Fruit fly (Drosophila melanogaster) whole organism, adult: ENCODE results near the gene dan.

Source experiments
- cic ChIP-seq: fragments of 200-800 bp; sonication (Bioruptor generic); optimal IDR thresholded peaks from 2 replicates; lab custom pipeline; 2017; ENCODE audit warnings: missing biosample characterization, mild to moderate bottlenecking, missing genetic modification characterization, moderate library complexity
- kay ChIP-seq: fragments of 200-800 bp; sonication (Bioruptor generic); peaks from one replicate; lab custom pipeline; 2016; ENCODE audit warnings: missing biosample characterization, missing genetic modification characterization, borderline replicate concordance
- tj ChIP-seq: fragments of 200-800 bp; sonication (Bioruptor generic); optimal IDR thresholded peaks from 3 replicates; lab custom pipeline; 2017; ENCODE audit warnings: missing biosample characterization, mild to moderate bottlenecking, missing genetic modification characterization, moderate library complexity

DNA sequence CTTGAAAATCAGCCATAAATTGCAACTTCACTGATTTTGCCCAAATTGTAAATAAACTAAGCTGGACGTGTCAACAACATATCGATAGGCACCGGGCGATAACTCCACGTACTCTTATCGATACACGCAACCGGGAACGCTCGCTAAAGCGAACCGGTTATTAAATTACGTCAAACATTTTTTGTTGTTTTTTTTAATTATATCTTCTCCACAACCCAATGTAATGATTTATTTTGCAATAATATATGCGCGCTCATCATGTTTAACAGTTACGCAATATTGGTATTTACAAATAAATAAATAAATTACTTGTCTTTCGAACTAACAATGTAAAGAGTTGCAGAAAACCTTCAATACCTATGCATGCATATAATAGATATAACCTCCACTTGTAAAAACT is 30.9 kb downstream of the dan start, which contains the start of gene Saysd1:
- TF ChIP-seq tj (GFP tag; lab: Kevin White, UChicago) = no peak
- TF ChIP-seq kay (GFP tag; lab: Kevin White, UChicago) = peak; percentile 71
- TF ChIP-seq cic = no peak
